Worm (Caenorhabditis elegans): ENCODE results near the gene D1005.10.

The D1005.10 gene

ce11 chrX:1473794-1474193, 12.2 kb downstream of the D1005.10 start:
- no peak for TF ChIP-seq ceh-43 (GFP tag; optimal IDR thresholded peaks at IDR 0.05)
- no peak for TF ChIP-seq unc-120 (tag; optimal IDR thresholded peaks at IDR 0.05; ENCODE audit: poor library complexity, severe bottlenecking)
- no peak for TF ChIP-seq mep-1 (tag; optimal IDR thresholded peaks at IDR 0.05)
- no peak for TF ChIP-seq lin-13 (tag; optimal IDR thresholded peaks at IDR 0.05)
- TF ChIP-seq unc-39 (tag; optimal IDR thresholded peaks at IDR 0.05) = no peak
- TF ChIP-seq sptf-1 (tag; optimal IDR thresholded peaks at IDR 0.05) = no peak
- TF ChIP-seq lin-32 (GFP tag; optimal IDR thresholded peaks at IDR 0.05) = no peak
- no peak for TF ChIP-seq snpc-4 (tag; optimal IDR thresholded peaks at IDR 0.05)
- no peak for TF ChIP-seq hlh-1 (tag; optimal IDR thresholded peaks at IDR 0.05)
- no peak for TF ChIP-seq bed-3 (GFP tag; optimal IDR thresholded peaks at IDR 0.05)
- no peak for TF ChIP-seq nhr-28 (tag; optimal IDR thresholded peaks at IDR 0.05)
- no peak for TF ChIP-seq ham-2 (GFP tag; optimal IDR thresholded peaks at IDR 0.05)
- TF ChIP-seq zip-8 (tag; optimal IDR thresholded peaks at IDR 0.05) = no peak
- no peak for TF ChIP-seq sem-2 (GFP tag; optimal IDR thresholded peaks at IDR 0.05)
- TF ChIP-seq mab-5 (tag; optimal IDR thresholded peaks at IDR 0.05) = no peak
- no peak for TF ChIP-seq elt-3 (tag; optimal IDR thresholded peaks at IDR 0.05)
- no peak for TF ChIP-seq blmp-1 (tag; optimal IDR thresholded peaks at IDR 0.05)
- no peak for TF ChIP-seq nhr-237 (tag; optimal IDR thresholded peaks at IDR 0.05)
- TF ChIP-seq nhr-12 (tag; optimal IDR thresholded peaks at IDR 0.05) = no peak
- TF ChIP-seq cnd-1 (tag; optimal IDR thresholded peaks at IDR 0.05) = no peak

ce11 chrX:1472880-1473279, 13.1 kb downstream of the D1005.10 start, which contains the start of gene D1005.5:
TSS of gene D1005.5 (minus strand) at chrX:1472980.
- TF ChIP-seq nhr-12 (tag; optimal IDR thresholded peaks at IDR 0.05) (no peak), hlh-1 (tag; optimal IDR thresholded peaks at IDR 0.05) (no peak), nhr-28 (tag; optimal IDR thresholded peaks at IDR 0.05) (no peak), unc-39 (tag; optimal IDR thresholded peaks at IDR 0.05) (no peak), zip-8 (tag; optimal IDR thresholded peaks at IDR 0.05) (no peak), nhr-76 (tag; optimal IDR thresholded peaks at IDR 0.05) (no peak), M03D4.4 (tag; optimal IDR thresholded peaks at IDR 0.05) (no peak), ham-2 (GFP tag; optimal IDR thresholded peaks at IDR 0.05) (no peak), blmp-1 (tag; optimal IDR thresholded peaks at IDR 0.05) (no peak), pha-4 (tag; optimal IDR thresholded peaks at IDR 0.05) (no peak), nhr-2 (tag; optimal IDR thresholded peaks at IDR 0.05) (no peak), lsy-2 (tag; optimal IDR thresholded peaks at IDR 0.05) (no peak), ces-1 (GFP tag; optimal IDR thresholded peaks at IDR 0.05) (no peak), ceh-83 (GFP tag; optimal IDR thresholded peaks at IDR 0.05) (no peak), ceh-39 (tag; optimal IDR thresholded peaks at IDR 0.05) (no peak), elt-1 (tag; optimal IDR thresholded peaks at IDR 0.05; ENCODE audit: borderline replicate concordance, insufficient read depth) (no peak)

- TF ChIP-seq ceh-39 (tag; optimal IDR thresholded peaks at IDR 0.05) (no peak), lin-13 (tag; optimal IDR thresholded peaks at IDR 0.05) (no peak), mls-2 (tag; optimal IDR thresholded peaks at IDR 0.05) (no peak), lin-32 (GFP tag; optimal IDR thresholded peaks at IDR 0.05) (no peak), pha-4 (tag; optimal IDR thresholded peaks at IDR 0.05) (no peak), M03D4.4 (tag; optimal IDR thresholded peaks at IDR 0.05) (no peak), nhr-12 (tag; optimal IDR thresholded peaks at IDR 0.05) (no peak), blmp-1 (tag; optimal IDR thresholded peaks at IDR 0.05) (no peak), hlh-1 (tag; optimal IDR thresholded peaks at IDR 0.05) (no peak)
These were observed 14.8 kb downstream of the D1005.10 start for ce11 chrX:1471232-1471631.

ce11 chrX:1468057-1468456, 17.9 kb downstream of the D1005.10 start:
- TF ChIP-seq cnd-1 (tag; optimal IDR thresholded peaks at IDR 0.05) = no peak
- TF ChIP-seq ces-1 (GFP tag; optimal IDR thresholded peaks at IDR 0.05) = peak; percentile 40

- TF ChIP-seq ceh-43 (GFP tag; optimal IDR thresholded peaks at IDR 0.05) = no peak
- TF ChIP-seq elt-3 (tag; optimal IDR thresholded peaks at IDR 0.05) = no peak
These were observed 21.3 kb downstream of the D1005.10 start, which contains the start of gene D1005.6 for ce11 chrX:1464699-1465098. TSS of gene D1005.6 (minus strand) at chrX:1464799.

ce11 chrX:1459756-1460155, 26.2 kb downstream of the D1005.10 start:
- TF ChIP-seq lin-13 (tag; optimal IDR thresholded peaks at IDR 0.05) (no peak), mls-2 (tag; optimal IDR thresholded peaks at IDR 0.05) (no peak), bed-3 (GFP tag; optimal IDR thresholded peaks at IDR 0.05) (no peak), lin-32 (GFP tag; optimal IDR thresholded peaks at IDR 0.05) (no peak), unc-39 (tag; optimal IDR thresholded peaks at IDR 0.05) (no peak), pha-4 (tag; optimal IDR thresholded peaks at IDR 0.05) (no peak), tbx-8 (GFP tag; optimal IDR thresholded peaks at IDR 0.05) (no peak), elt-1 (tag; optimal IDR thresholded peaks at IDR 0.05; ENCODE audit: borderline replicate concordance, insufficient read depth) (no peak), ceh-83 (GFP tag; optimal IDR thresholded peaks at IDR 0.05) (no peak), blmp-1 (tag; optimal IDR thresholded peaks at IDR 0.05) (no peak), ceh-39 (tag; optimal IDR thresholded peaks at IDR 0.05) (no peak), nhr-12 (tag; optimal IDR thresholded peaks at IDR 0.05) (no peak), nhr-2 (tag; optimal IDR thresholded peaks at IDR 0.05) (no peak), sem-2 (GFP tag; optimal IDR thresholded peaks at IDR 0.05) (no peak), nhr-28 (tag; optimal IDR thresholded peaks at IDR 0.05) (no peak), sptf-1 (tag; optimal IDR thresholded peaks at IDR 0.05) (no peak), zip-8 (tag; optimal IDR thresholded peaks at IDR 0.05) (no peak)
